Worm (Caenorhabditis elegans) whole organism, mixed stage, embryonic: Measurements from ENCODE around the gene ain-1.

Source experiments
- M03D4.4 ChIP-seq: sonication (generic microtip); optimal IDR thresholded peaks from 2 replicates; lab custom pipeline; 2017; ENCODE audit warnings: mild to moderate bottlenecking, missing genetic modification characterization, missing compliant biosample characterization
- bed-3 ChIP-seq: fragments of 200-800 bp; sonication (Bioruptor generic); optimal IDR thresholded peaks from 3 replicates; lab custom pipeline; 2018; ENCODE audit warnings: mild to moderate bottlenecking, missing genetic modification characterization, moderate library complexity, missing compliant biosample characterization
- blmp-1 ChIP-seq: fragments of 150-350 bp; optimal IDR thresholded peaks from 2 replicates; lab custom pipeline; 2014; ENCODE audit warnings: missing biosample characterization, missing genetic modification characterization
- ceh-39 ChIP-seq: fragments of 150-350 bp; optimal IDR thresholded peaks from 2 replicates; lab custom pipeline; 2014; ENCODE audit warnings: missing biosample characterization, missing genetic modification characterization
- ceh-43 ChIP-seq: fragments of 200-800 bp; sonication (Bioruptor generic); optimal IDR thresholded peaks from 2 replicates; lab custom pipeline; 2018; ENCODE audit warnings: mild to moderate bottlenecking, missing genetic modification characterization, moderate library complexity, missing compliant biosample characterization
- ceh-83 ChIP-seq: fragments of 200-800 bp; sonication (Bioruptor generic); optimal IDR thresholded peaks from 2 replicates; lab custom pipeline; 2018; ENCODE audit warnings: mild to moderate bottlenecking, missing genetic modification characterization, missing compliant biosample characterization
- ces-1 ChIP-seq: fragments of 150-350 bp; optimal IDR thresholded peaks from 2 replicates; lab custom pipeline; 2014; ENCODE audit warnings: missing biosample characterization, missing genetic modification reagents, missing genetic modification characterization
- cnd-1 ChIP-seq: fragments of 200-800 bp; sonication (Bioruptor generic); optimal IDR thresholded peaks from 2 replicates; lab custom pipeline; 2018; ENCODE audit warnings: mild to moderate bottlenecking, missing genetic modification characterization, missing compliant biosample characterization
- drap-1 ChIP-seq: fragments of 200-800 bp; sonication (Bioruptor generic); optimal IDR thresholded peaks from 3 replicates; lab custom pipeline; 2018; ENCODE audit warnings: mild to moderate bottlenecking, missing genetic modification characterization, missing compliant biosample characterization
- elt-1 ChIP-seq: sonication (generic microtip); optimal IDR thresholded peaks from 2 replicates; lab custom pipeline; 2017; ENCODE audit warnings: missing genetic modification characterization, mild to moderate bottlenecking, missing compliant biosample characterization, antibody characterized with exemption, moderate library complexity, borderline replicate concordance; ENCODE audit not compliant: insufficient read depth
- elt-3 ChIP-seq: fragments of 150-350 bp; optimal IDR thresholded peaks from 2 replicates; lab custom pipeline; 2014; ENCODE audit warnings: missing biosample characterization, missing genetic modification characterization
- flh-1 ChIP-seq: fragments of 200-800 bp; sonication (Bioruptor generic); optimal IDR thresholded peaks from 2 replicates; lab custom pipeline; 2018; ENCODE audit warnings: mild to moderate bottlenecking, missing genetic modification characterization, moderate library complexity, missing compliant biosample characterization
- ham-2 ChIP-seq: fragments of 200-800 bp; sonication (Bioruptor generic); optimal IDR thresholded peaks from 2 replicates; lab custom pipeline; 2018; ENCODE audit warnings: mild to moderate bottlenecking, missing genetic modification characterization, missing compliant biosample characterization
- hlh-1 ChIP-seq: fragments of 150-350 bp; optimal IDR thresholded peaks from 2 replicates; lab custom pipeline; 2014; ENCODE audit warnings: missing biosample characterization, missing genetic modification reagents, missing genetic modification characterization
- lin-13 ChIP-seq: fragments of 150-350 bp; optimal IDR thresholded peaks from 2 replicates; lab custom pipeline; 2014; ENCODE audit warnings: missing biosample characterization, missing genetic modification characterization
- lin-32 ChIP-seq: fragments of 200-800 bp; sonication (Bioruptor generic); optimal IDR thresholded peaks from 2 replicates; lab custom pipeline; 2018; ENCODE audit warnings: mild to moderate bottlenecking, missing genetic modification characterization, missing compliant biosample characterization
- lsy-2 ChIP-seq: fragments of 150-350 bp; optimal IDR thresholded peaks from 2 replicates; lab custom pipeline; 2014; ENCODE audit warnings: missing biosample characterization, missing genetic modification characterization
- mab-5 ChIP-seq: fragments of 150-350 bp; optimal IDR thresholded peaks from 2 replicates; lab custom pipeline; 2014; ENCODE audit warnings: missing biosample characterization, missing genetic modification characterization
- mep-1 ChIP-seq: fragments of 150-350 bp; optimal IDR thresholded peaks from 2 replicates; lab custom pipeline; 2017; ENCODE audit warnings: missing biosample characterization, missing genetic modification reagents, missing genetic modification characterization, inconsistent platforms
- mls-2 ChIP-seq: sonication (generic microtip); optimal IDR thresholded peaks from 2 replicates; lab custom pipeline; 2016; ENCODE audit warnings: mild to moderate bottlenecking, missing genetic modification characterization, moderate library complexity, missing compliant biosample characterization
- nhr-12 ChIP-seq: fragments of 150-350 bp; optimal IDR thresholded peaks from 2 replicates; lab custom pipeline; 2014; ENCODE audit warnings: missing biosample characterization, missing genetic modification characterization
- nhr-2 ChIP-seq: fragments of 150-350 bp; optimal IDR thresholded peaks from 2 replicates; lab custom pipeline; 2014; ENCODE audit warnings: missing biosample characterization, missing genetic modification characterization
- nhr-237 ChIP-seq: fragments of 150-350 bp; optimal IDR thresholded peaks from 2 replicates; lab custom pipeline; 2014; ENCODE audit warnings: missing biosample characterization, missing genetic modification characterization
- nhr-28 ChIP-seq: fragments of 150-350 bp; optimal IDR thresholded peaks from 2 replicates; lab custom pipeline; 2014; ENCODE audit warnings: missing biosample characterization, missing genetic modification characterization
- nhr-76 ChIP-seq: sonication (generic microtip); optimal IDR thresholded peaks from 2 replicates; lab custom pipeline; 2017; ENCODE audit warnings: missing biosample characterization, missing genetic modification characterization
- pha-4 ChIP-seq: fragments of 150-350 bp; optimal IDR thresholded peaks from 2 replicates; lab custom pipeline; 2018; ENCODE audit warnings: missing biosample characterization, missing genetic modification reagents, missing genetic modification characterization
- sem-2 ChIP-seq: fragments of 200-800 bp; sonication (Bioruptor generic); optimal IDR thresholded peaks from 2 replicates; lab custom pipeline; 2018; ENCODE audit warnings: mild to moderate bottlenecking, missing genetic modification characterization, missing compliant biosample characterization
- snpc-4 ChIP-seq: fragments of 150-350 bp; optimal IDR thresholded peaks from 2 replicates; lab custom pipeline; 2014; ENCODE audit warnings: missing biosample characterization, missing genetic modification characterization
- sptf-1 ChIP-seq: sonication (generic microtip); optimal IDR thresholded peaks from 2 replicates; lab custom pipeline; 2017; ENCODE audit warnings: mild to moderate bottlenecking, missing genetic modification characterization, moderate library complexity, missing compliant biosample characterization
- tbx-8 ChIP-seq: fragments of 200-800 bp; sonication (Bioruptor generic); optimal IDR thresholded peaks from 2 replicates; lab custom pipeline; 2018; ENCODE audit warnings: mild to moderate bottlenecking, missing genetic modification characterization, moderate library complexity, missing compliant biosample characterization
- unc-120 ChIP-seq: sonication (generic microtip); optimal IDR thresholded peaks from 2 replicates; lab custom pipeline; 2017; ENCODE audit warnings: missing genetic modification characterization, missing compliant biosample characterization; ENCODE audit not compliant: poor library complexity, severe bottlenecking
- unc-39 ChIP-seq: fragments of 150-350 bp; optimal IDR thresholded peaks from 2 replicates; lab custom pipeline; 2014; ENCODE audit warnings: missing biosample characterization, missing genetic modification characterization
- unc-62 ChIP-seq: fragments of 150-350 bp; optimal IDR thresholded peaks from 2 replicates; lab custom pipeline; 2014; ENCODE audit warnings: missing biosample characterization, missing genetic modification reagents, missing genetic modification characterization
- zip-8 ChIP-seq: fragments of 150-350 bp; optimal IDR thresholded peaks from 2 replicates; lab custom pipeline; 2014; ENCODE audit warnings: missing biosample characterization, missing genetic modification characterization
- ztf-11 ChIP-seq: fragments of 150-350 bp; optimal IDR thresholded peaks from 2 replicates; lab custom pipeline; 2014; ENCODE audit warnings: missing biosample characterization, missing genetic modification characterization

The ain-1 gene

ce11 chrX:16596972-16597371, 16.3 kb upstream of the ain-1 start:
- no peak for TF ChIP-seq blmp-1
- TF ChIP-seq zip-8 (tag; lab: Kevin White, UChicago): no peak
- TF ChIP-seq bed-3 (GFP tag; lab: Kevin White, UChicago): no peak
- TF ChIP-seq ham-2 (GFP tag; lab: Kevin White, UChicago): no peak
- no peak for TF ChIP-seq unc-120 (tag; lab: Kevin White, UChicago)
- TF ChIP-seq ceh-83 (GFP tag; lab: Kevin White, UChicago): no peak
- no peak for TF ChIP-seq ztf-11 (tag; lab: Kevin White, UChicago)

ce11 chrX:16597791-16598190, 15.5 kb upstream of the ain-1 start:
- TF ChIP-seq ham-2 (GFP tag; lab: Kevin White, UChicago): no peak
- no peak for TF ChIP-seq nhr-237 (tag; lab: Kevin White, UChicago)
- no peak for TF ChIP-seq hlh-1 (tag; lab: Kevin White, UChicago)
- no peak for TF ChIP-seq nhr-2 (tag; lab: Kevin White, UChicago)
- TF ChIP-seq unc-39 (tag; lab: Kevin White, UChicago): no peak
- TF ChIP-seq ces-1: no peak
- no peak for TF ChIP-seq bed-3 (GFP tag; lab: Kevin White, UChicago)
- TF ChIP-seq elt-1 (tag; lab: Kevin White, UChicago): no peak
- TF ChIP-seq lin-13 (tag; lab: Kevin White, UChicago): no peak
- TF ChIP-seq nhr-76 (tag; lab: Kevin White, UChicago): no peak
- TF ChIP-seq mep-1 (tag; lab: Kevin White, UChicago): no peak
- TF ChIP-seq sem-2 (GFP tag; lab: Kevin White, UChicago): no peak
- TF ChIP-seq, all 35 proteins: peak for 0

- TF ChIP-seq nhr-237 (tag; lab: Kevin White, UChicago) (no peak), unc-62 (GFP tag; lab: Kevin White, UChicago) (peak; percentile 35), ceh-83 (GFP tag; lab: Kevin White, UChicago) (peak; percentile 49), ceh-39 (tag; lab: Kevin White, UChicago) (no peak), blmp-1 (no peak), mls-2 (tag; lab: Kevin White, UChicago) (peak; percentile 77), ces-1 (no peak), sem-2 (GFP tag; lab: Kevin White, UChicago) (peak; percentile 56), nhr-12 (no peak), lin-32 (GFP tag; lab: Kevin White, UChicago) (peak; percentile 37), bed-3 (GFP tag; lab: Kevin White, UChicago) (peak; percentile 45), mab-5 (tag; lab: Kevin White, UChicago) (no peak), unc-39 (tag; lab: Kevin White, UChicago) (no peak), snpc-4 (tag; lab: Kevin White, UChicago) (no peak), unc-120 (tag; lab: Kevin White, UChicago) (peak; percentile 51), sptf-1 (tag; lab: Kevin White, UChicago) (peak; percentile 67), tbx-8 (peak; percentile 38), drap-1 (GFP tag; lab: Kevin White, UChicago) (peak; percentile 71), ztf-11 (tag; lab: Kevin White, UChicago) (no peak), lin-13 (tag; lab: Kevin White, UChicago) (peak; percentile 6), lsy-2 (tag; lab: Kevin White, UChicago) (no peak), nhr-76 (tag; lab: Kevin White, UChicago) (no peak), nhr-2 (tag; lab: Kevin White, UChicago) (peak; percentile 66), M03D4.4 (tag; lab: Kevin White, UChicago) (peak; percentile 58), mep-1 (tag; lab: Kevin White, UChicago) (no peak), elt-3 (tag; lab: Kevin White, UChicago) (no peak), hlh-1 (tag; lab: Kevin White, UChicago) (no peak), zip-8 (tag; lab: Kevin White, UChicago) (no peak), cnd-1 (tag; lab: Kevin White, UChicago) (peak; percentile 72), elt-1 (tag; lab: Kevin White, UChicago) (no peak), ceh-43 (GFP tag; lab: Kevin White, UChicago) (peak; percentile 24), ham-2 (GFP tag; lab: Kevin White, UChicago) (peak; percentile 53), flh-1 (GFP tag; lab: Kevin White, UChicago) (peak; percentile 3), pha-4 (tag; lab: Kevin White, UChicago) (peak; percentile 24), nhr-28 (tag; lab: Kevin White, UChicago) (no peak)
Observed at ce11 chrX:16602457-16602856, 10.8 kb upstream of the ain-1 start, which contains the start of gene F59C12.4. Gene F59C12.4, minus strand, starts transcription at chrX:16602622.
